Worm (Caenorhabditis elegans): ENCODE measurements around the gene nep-9.

DNA sequence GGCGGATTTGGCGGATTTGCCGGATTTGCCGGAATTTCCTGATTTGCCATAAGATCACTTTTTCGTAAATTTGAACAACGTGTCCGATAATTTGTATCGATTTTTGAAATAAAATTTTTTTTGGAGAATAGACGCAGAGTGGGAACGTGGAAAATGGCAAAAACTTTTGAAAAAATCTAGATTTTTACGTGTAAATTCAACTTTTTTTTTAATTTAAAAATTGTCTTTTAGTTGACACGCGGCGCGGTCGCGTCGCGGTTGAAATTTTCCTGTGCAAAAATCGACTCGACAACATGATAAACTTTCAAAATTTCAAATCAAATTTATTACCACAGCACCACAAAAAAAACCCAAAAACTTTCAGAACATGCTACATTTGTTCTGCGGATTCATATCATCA is 3.6 kb downstream of the nep-9 start, which contains the start of gene nep-20:
- TF ChIP-seq dao-5 (tag; optimal IDR thresholded peaks at IDR 0.05) (no peak), him-1 (tag; optimal IDR thresholded peaks at IDR 0.05) (no peak), W03F9.2 (tag; optimal IDR thresholded peaks at IDR 0.05) (no peak)

All from whole organism, L4/young adult.